Worm (Caenorhabditis elegans) whole organism, L4 larva: Measurements from ENCODE around the gene idpp-11.
A peak's percentile ranks its signal among the peaks of the same experiment; 100 is the strongest.

Experiments
- T20F7.1 ChIP-seq: fragments of 200-800 bp; sonication (Bioruptor generic); optimal IDR thresholded peaks from 2 replicates; lab custom pipeline; 2018; ENCODE audit warnings: mild to moderate bottlenecking, missing genetic modification characterization, missing compliant biosample characterization
- T26A8.4 ChIP-seq: fragments of 200-800 bp; sonication (Bioruptor generic); IDR thresholded peaks from 2 replicates; pipeline ENCODE4 v1.3.6; 2022; ENCODE audit warnings: missing genetic modification characterization, missing compliant biosample characterization
- Y105C5A.15 ChIP-seq: fragments of 200-800 bp; sonication (Bioruptor generic); IDR thresholded peaks from 2 replicates; pipeline ENCODE4 v1.3.6; 2022; ENCODE audit warnings: missing genetic modification characterization, missing compliant biosample characterization
- Y75B8A.6 ChIP-seq: fragments of 200-800 bp; sonication (Bioruptor generic); IDR thresholded peaks from 2 replicates; pipeline ENCODE4 v1.3.6; 2022; ENCODE audit warnings: missing genetic modification reagents, missing genetic modification characterization, missing compliant biosample characterization
- aha-1 ChIP-seq: fragments of 150-350 bp; peaks from one replicate; lab custom pipeline; 2014; ENCODE audit warnings: missing biosample characterization, missing genetic modification characterization
- ama-1 ChIP-seq: fragments of 150-350 bp; optimal IDR thresholded peaks from 2 replicates; lab custom pipeline; 2014; ENCODE audit warnings: inconsistent platforms, mixed read lengths
- ceh-82 ChIP-seq: sonication (generic microtip); optimal IDR thresholded peaks from 2 replicates; lab custom pipeline; 2017; ENCODE audit warnings: missing biosample characterization, missing genetic modification characterization
- ctbp-1 ChIP-seq: fragments of 200-800 bp; sonication (Bioruptor generic); IDR thresholded peaks from 2 replicates; pipeline ENCODE4 v1.3.6; 2022; ENCODE audit warnings: missing genetic modification reagents, missing genetic modification characterization, missing compliant biosample characterization
- daf-16 ChIP-seq, 3 experiments: sonication (generic microtip); optimal IDR thresholded peaks; 2 replicates each; lab custom pipeline; 2016 to 2017; ENCODE audit warnings: missing genetic modification characterization in 3 of 3, missing genetic modification reagents in 3 of 3, mild to moderate bottlenecking in 2 of 3, missing compliant biosample characterization in 2 of 3, missing biosample characterization in 1 of 3, moderate library complexity in 1 of 3
- daf-19 ChIP-seq: fragments of 200-800 bp; sonication (Bioruptor generic); conservative IDR thresholded peaks from 2 replicates; pipeline ENCODE4 v1.3.6; 2022; ENCODE audit warnings: missing genetic modification characterization, missing compliant biosample characterization
- dmd-6 ChIP-seq: fragments of 200-800 bp; sonication (Bioruptor generic); IDR thresholded peaks from 2 replicates; pipeline ENCODE4 v1.3.6; 2022; ENCODE audit warnings: missing genetic modification reagents, missing genetic modification characterization, missing compliant biosample characterization
- dmd-8 ChIP-seq: fragments of 200-800 bp; sonication (Bioruptor generic); IDR thresholded peaks from 2 replicates; pipeline ENCODE4 v1.3.6; 2022; ENCODE audit warnings: missing genetic modification characterization, missing compliant biosample characterization
- dmd-9 ChIP-seq: fragments of 200-800 bp; sonication (Bioruptor generic); IDR thresholded peaks from 2 replicates; pipeline ENCODE4 v1.3.6; 2022; ENCODE audit warnings: missing genetic modification reagents, missing genetic modification characterization, missing compliant biosample characterization
- duxl-1 ChIP-seq: sonication (generic microtip); optimal IDR thresholded peaks from 2 replicates; lab custom pipeline; 2016; ENCODE audit warnings: mild to moderate bottlenecking, missing genetic modification characterization, moderate library complexity, missing compliant biosample characterization; ENCODE audit not compliant: poor library complexity
- dve-1 ChIP-seq: sonication (generic microtip); optimal IDR thresholded peaks from 2 replicates; lab custom pipeline; 2017; ENCODE audit warnings: antibody characterized with exemption, mild to moderate bottlenecking, missing genetic modification characterization, missing compliant biosample characterization; ENCODE audit not compliant: insufficient read depth
- egl-27 ChIP-seq: sonication (generic microtip); optimal IDR thresholded peaks from 3 replicates; lab custom pipeline; 2017; ENCODE audit warnings: missing biosample characterization, missing genetic modification reagents, missing genetic modification characterization
- egl-43 ChIP-seq: fragments of 200-800 bp; sonication (Bioruptor generic); IDR thresholded peaks from 2 replicates; pipeline ENCODE4 v1.3.6; 2022; ENCODE audit warnings: missing genetic modification reagents, missing genetic modification characterization, missing compliant biosample characterization
- fos-1 ChIP-seq: fragments of 150-350 bp; optimal IDR thresholded peaks from 2 replicates; lab custom pipeline; 2014; ENCODE audit warnings: missing biosample characterization, missing genetic modification characterization
- hlh-11 ChIP-seq: fragments of 200-800 bp; sonication (Bioruptor generic); optimal IDR thresholded peaks from 2 replicates; lab custom pipeline; 2018; ENCODE audit warnings: mild to moderate bottlenecking, missing genetic modification characterization, missing compliant biosample characterization
- hlh-30 ChIP-seq: sonication (generic microtip); optimal IDR thresholded peaks from 2 replicates; lab custom pipeline; 2017; ENCODE audit warnings: antibody characterized with exemption, mild to moderate bottlenecking, missing genetic modification characterization, missing compliant biosample characterization; ENCODE audit not compliant: insufficient read depth
- lin-1 ChIP-seq: fragments of 200-800 bp; sonication (Bioruptor generic); IDR thresholded peaks from 2 replicates; pipeline ENCODE4 v1.3.6; 2022; ENCODE audit warnings: missing genetic modification reagents, missing genetic modification characterization, missing compliant biosample characterization
- lin-38 ChIP-seq: fragments of 200-800 bp; sonication (Bioruptor generic); IDR thresholded peaks from 2 replicates; pipeline ENCODE4 v1.3.6; 2022; ENCODE audit warnings: missing genetic modification reagents, missing genetic modification characterization, missing compliant biosample characterization
- madf-5 ChIP-seq, 2 experiments: fragments of 200-800 bp; sonication (Bioruptor generic); IDR thresholded peaks; 2 replicates each; pipeline ENCODE4 v1.3.6; 2022; ENCODE audit warnings: missing compliant biosample characterization in 2 of 2, missing genetic modification characterization in 2 of 2
- madf-9 ChIP-seq: fragments of 200-800 bp; sonication (Bioruptor generic); conservative IDR thresholded peaks from 2 replicates; pipeline ENCODE4 v1.3.6; 2022; ENCODE audit warnings: missing genetic modification reagents, missing genetic modification characterization, missing compliant biosample characterization
- mdl-1 ChIP-seq, 2 experiments: fragments of 150-350 bp in 1 of 2; sonication (generic microtip) in 1 of 2; optimal IDR thresholded peaks; 2 replicates each; lab custom pipeline; 2014 to 2017; ENCODE audit warnings: missing biosample characterization in 2 of 2, missing genetic modification characterization in 2 of 2
- mep-1 ChIP-seq: fragments of 150-350 bp; sonication (generic microtip); optimal IDR thresholded peaks from 3 replicates; lab custom pipeline; 2014; ENCODE audit warnings: missing biosample characterization, missing genetic modification characterization
- mes-2 ChIP-seq: sonication (generic microtip); optimal IDR thresholded peaks from 2 replicates; lab custom pipeline; 2016; ENCODE audit warnings: missing genotype, mild to moderate bottlenecking, missing genetic modification characterization, missing compliant biosample characterization; ENCODE audit not compliant: poor library complexity, severe bottlenecking
- mxl-3 ChIP-seq: fragments of 200-800 bp; sonication (Bioruptor generic); optimal IDR thresholded peaks from 2 replicates; lab custom pipeline; 2018; ENCODE audit warnings: mild to moderate bottlenecking, missing genetic modification characterization, missing compliant biosample characterization
- nhr-10 ChIP-seq: fragments of 150-350 bp; optimal IDR thresholded peaks from 2 replicates; lab custom pipeline; 2014; ENCODE audit warnings: missing biosample characterization, missing genetic modification characterization
- nhr-102 ChIP-seq: sonication (generic microtip); optimal IDR thresholded peaks from 2 replicates; lab custom pipeline; 2016; ENCODE audit warnings: mild to moderate bottlenecking, missing genetic modification characterization, moderate library complexity, missing compliant biosample characterization
- nhr-11 ChIP-seq: fragments of 150-350 bp; optimal IDR thresholded peaks from 2 replicates; lab custom pipeline; 2014; ENCODE audit warnings: missing biosample characterization, missing genetic modification characterization
- nhr-25 ChIP-seq: sonication (generic microtip); optimal IDR thresholded peaks from 2 replicates; lab custom pipeline; 2017; ENCODE audit warnings: missing genetic modification characterization, mild to moderate bottlenecking, missing compliant biosample characterization, antibody characterized with exemption, moderate library complexity, borderline replicate concordance; ENCODE audit not compliant: insufficient read depth
- nhr-28 ChIP-seq: fragments of 150-350 bp; optimal IDR thresholded peaks from 2 replicates; lab custom pipeline; 2014; ENCODE audit warnings: missing biosample characterization, missing genetic modification characterization
- nhr-42 ChIP-seq: fragments of 200-800 bp; sonication (Bioruptor generic); IDR thresholded peaks from 2 replicates; pipeline ENCODE4 v1.3.6; 2022; ENCODE audit warnings: missing genetic modification characterization, missing compliant biosample characterization
- nhr-6 ChIP-seq: fragments of 150-350 bp; optimal IDR thresholded peaks from 2 replicates; lab custom pipeline; 2014; ENCODE audit warnings: missing biosample characterization, missing genetic modification characterization
- nhr-77 ChIP-seq: fragments of 150-350 bp; optimal IDR thresholded peaks from 2 replicates; lab custom pipeline; 2014; ENCODE audit warnings: missing biosample characterization, missing genetic modification characterization
- pha-4 ChIP-seq, 2 experiments: fragments of 150-350 bp in 1 of 2; fragments of 200-800 bp in 1 of 2; sonication (Bioruptor generic) in 1 of 2; IDR thresholded peaks in 1 of 2; optimal IDR thresholded peaks in 1 of 2; 2 replicates each; pipeline versions ENCODE4 v1.3.6 to Lab custom; 2014 to 2022; ENCODE audit warnings: missing genetic modification characterization in 2 of 2, missing genetic modification reagents in 2 of 2, missing biosample characterization in 1 of 2, missing compliant biosample characterization in 1 of 2
- pqm-1 ChIP-seq: sonication (generic microtip); optimal IDR thresholded peaks from 2 replicates; lab custom pipeline; 2017; ENCODE audit warnings: missing biosample characterization, missing genetic modification characterization
- rbr-2 ChIP-seq: sonication (generic microtip); optimal IDR thresholded peaks from 2 replicates; lab custom pipeline; 2016; ENCODE audit warnings: missing genotype, missing genetic modification characterization, missing compliant biosample characterization
- snpc-4 ChIP-seq: fragments of 150-350 bp; optimal IDR thresholded peaks from 2 replicates; lab custom pipeline; 2014; ENCODE audit warnings: missing biosample characterization, missing genetic modification characterization
- spr-3 ChIP-seq: fragments of 200-800 bp; sonication (Bioruptor generic); optimal IDR thresholded peaks from 2 replicates; lab custom pipeline; 2018; ENCODE audit warnings: mild to moderate bottlenecking, missing genetic modification characterization, missing compliant biosample characterization
- tra-1 ChIP-seq: fragments of 200-800 bp; sonication (Bioruptor generic); IDR thresholded peaks from 2 replicates; pipeline ENCODE4 v1.3.6; 2022; ENCODE audit warnings: missing genetic modification reagents, missing genetic modification characterization, missing compliant biosample characterization
- unc-62 ChIP-seq, 3 experiments: fragments of 150-350 bp in 1 of 3; sonication (generic microtip); optimal IDR thresholded peaks in 2 of 3; peaks in 1 of 3; 1 replicate in 1 of 3; 2 replicates in 2 of 3; lab custom pipeline; 2014 to 2017; ENCODE audit warnings: missing biosample characterization in 3 of 3, missing genetic modification characterization in 3 of 3, missing genetic modification reagents in 3 of 3, missing genotype in 1 of 3
- zip-2 ChIP-seq: fragments of 150-350 bp; optimal IDR thresholded peaks from 2 replicates; lab custom pipeline; 2014; ENCODE audit warnings: missing biosample characterization, missing genetic modification characterization
- ztf-7 ChIP-seq: fragments of 150-350 bp; optimal IDR thresholded peaks from 2 replicates; lab custom pipeline; 2014; ENCODE audit warnings: missing biosample characterization, missing genetic modification characterization

idpp-11 gene

ce11 chrX:7823108-7823704, 19.1 kb upstream of the idpp-11 start, which contains the start of gene eef-1A.2 (continued):
- TF ChIP-seq nhr-28 (tag; lab: Kevin White, UChicago) (peak; percentile 93), dmd-8 (GFP tag; lab: Robert Waterston, UW) (no peak), madf-9 (GFP tag; lab: Robert Waterston, UW) (peak; percentile 71), rbr-2 (tag; lab: Kevin White, UChicago) (peak; percentile 96), snpc-4 (tag; lab: Kevin White, UChicago) (no peak), T20F7.1 (GFP tag; lab: Kevin White, UChicago) (peak; percentile 84), egl-27 (no peak), Y105C5A.15 (GFP tag; lab: Robert Waterston, UW) (no peak), duxl-1 (tag; lab: Kevin White, UChicago) (peak; percentile 73), dmd-6 (GFP tag; lab: Robert Waterston, UW) (peak; percentile 98), nhr-10 (tag; lab: Kevin White, UChicago) (peak; percentile 58), dmd-9 (GFP tag; lab: Robert Waterston, UW) (peak; percentile 71), T26A8.4 (peak; percentile 89), mdl-1 (tag; optimal IDR thresholded peaks at IDR 0.05; lab: Kevin White, UChicago) (peak; percentile 97 to 99), dve-1 (tag; lab: Kevin White, UChicago) (peak; percentile 98), nhr-102 (tag; lab: Kevin White, UChicago) (peak; percentile 78)
- TF ChIP-seq, all 104 proteins: peak for 68

- peak; percentile 37 for TF ChIP-seq dve-1 (tag; lab: Kevin White, UChicago)
- peak; percentile 75 for TF ChIP-seq mep-1 (tag; lab: Kevin White, UChicago)
- TF ChIP-seq ztf-7 (tag; lab: Kevin White, UChicago): peak; percentile 97
- TF ChIP-seq Y75B8A.6 (GFP tag; lab: Robert Waterston, UW): no peak
- no peak for TF ChIP-seq nhr-102 (tag; lab: Kevin White, UChicago)
- TF ChIP-seq pqm-1 (tag; lab: Kevin White, UChicago): peak; percentile 45
- peak; percentile 51 for TF ChIP-seq duxl-1 (tag; lab: Kevin White, UChicago)
- TF ChIP-seq nhr-25: peak; percentile 35
- TF ChIP-seq aha-1 (tag; lab: Kevin White, UChicago): peak; percentile 6
- no peak for TF ChIP-seq lin-38 (GFP tag; lab: Robert Waterston, UW)
- TF ChIP-seq mxl-3 (GFP tag; lab: Kevin White, UChicago): peak; percentile 70
- TF ChIP-seq unc-62 (GFP tag; optimal IDR thresholded peaks at IDR 0.05 in 1 of 2; lab: Kevin White, UChicago): peak in 1 of 2 experiments; percentile 98
- no peak for TF ChIP-seq unc-62 (tag; optimal IDR thresholded peaks at IDR 0.05; lab: Kevin White, UChicago)
- TF ChIP-seq nhr-77 (tag; lab: Kevin White, UChicago): peak; percentile 18
- peak; percentile 50 for TF ChIP-seq zip-2 (tag; lab: Kevin White, UChicago)
- TF ChIP-seq hlh-30: peak; percentile 50
- no peak for TF ChIP-seq ctbp-1 (GFP tag; lab: Robert Waterston, UW)
- peak; percentile 71 for TF ChIP-seq nhr-6 (tag; lab: Kevin White, UChicago)
- no peak for TF ChIP-seq ceh-82 (tag; lab: Kevin White, UChicago)
- no peak for TF ChIP-seq spr-3
- TF ChIP-seq egl-43 (GFP tag; lab: Robert Waterston, UW): peak; percentile 42; the same call in 1 of the 2 replicates
- peak in 1 of 2 experiments; percentile 71 for TF ChIP-seq daf-16 (GFP tag; optimal IDR thresholded peaks at IDR 0.05; lab: Kevin White, UChicago)
- peak; percentile 73 for TF ChIP-seq daf-16 (tag; optimal IDR thresholded peaks at IDR 0.05; lab: Kevin White, UChicago)
- peak; percentile 78 for TF ChIP-seq nhr-28 (tag; lab: Kevin White, UChicago)
- TF ChIP-seq pha-4 (GFP tag; IDR thresholded peaks at IDR 0.05; lab: Robert Waterston, UW): 0 out of 2 replicates have a peak, but pooled peaks have one; percentile 28
- TF ChIP-seq pha-4 (tag; optimal IDR thresholded peaks at IDR 0.05; lab: Kevin White, UChicago): no peak
- TF ChIP-seq mdl-1 (tag; optimal IDR thresholded peaks at IDR 0.05; lab: Kevin White, UChicago): peak in 1 of 2 experiments; percentile 63
- 0 out of 2 replicates have a peak, but pooled peaks have one; percentile 13 for TF ChIP-seq nhr-42 (GFP tag; lab: Robert Waterston, UW)
- TF ChIP-seq nhr-11 (tag; lab: Kevin White, UChicago): peak; percentile 67
- TF ChIP-seq nhr-10 (tag; lab: Kevin White, UChicago): no peak
- TF ChIP-seq fos-1 (tag; lab: Kevin White, UChicago): no peak
- no peak for TF ChIP-seq tra-1 (GFP tag; lab: Robert Waterston, UW)
- TF ChIP-seq daf-19 (GFP tag; lab: Robert Waterston, UW): 0 out of 2 replicates have a peak, but pooled peaks have one; percentile 18
- TF ChIP-seq lin-1: no peak
- TF ChIP-seq hlh-11 (tag; lab: Kevin White, UChicago): peak; percentile 60
- TF ChIP-seq madf-5 (GFP tag; IDR thresholded peaks at IDR 0.05; lab: Robert Waterston, UW): no peak
- TF ChIP-seq dmd-6 (GFP tag; lab: Robert Waterston, UW): peak; percentile 30; the same call in 1 of the 2 replicates
- TF ChIP-seq mes-2: peak; percentile 59
- peak; percentile 52 for TF ChIP-seq ama-1
Observed at ce11 chrX:7825707-7826106, 16.6 kb upstream of the idpp-11 start.
